Fruit fly (Drosophila melanogaster) whole organism, adult: ENCODE data around the gene CG3597.

Experiments used
- CG11617 ChIP-seq: fragments of 200-800 bp; sonication (Bioruptor generic); optimal IDR thresholded peaks from 2 replicates; lab custom pipeline; 2017; ENCODE audit warnings: mild to moderate bottlenecking, missing biosample characterization, missing genetic modification reagents, missing genetic modification characterization
- CG12768 ChIP-seq: fragments of 200-800 bp; sonication (Bioruptor generic); optimal IDR thresholded peaks from 2 replicates; lab custom pipeline; 2017; ENCODE audit warnings: missing biosample characterization, missing genetic modification characterization, mild to moderate bottlenecking, moderate library complexity, missing genetic modification reagents
- CG14711 ChIP-seq: fragments of 200-800 bp; sonication (Bioruptor generic); optimal IDR thresholded peaks from 2 replicates; lab custom pipeline; 2018; ENCODE audit warnings: missing biosample characterization, mild to moderate bottlenecking, missing genetic modification characterization, moderate library complexity
- CG1620 ChIP-seq: fragments of 200-800 bp; sonication (Bioruptor generic); optimal IDR thresholded peaks from 2 replicates; lab custom pipeline; 2016; ENCODE audit warnings: missing biosample characterization, missing genetic modification characterization
- CG33017 ChIP-seq: fragments of 200-800 bp; sonication (Bioruptor generic); optimal IDR thresholded peaks from 2 replicates; lab custom pipeline; 2018; ENCODE audit warnings: missing biosample characterization, mild to moderate bottlenecking, missing genetic modification characterization, moderate library complexity
- CG5204 ChIP-seq: fragments of 200-800 bp; sonication (Bioruptor generic); optimal IDR thresholded peaks from 2 replicates; lab custom pipeline; 2016; ENCODE audit warnings: missing biosample characterization, missing genetic modification characterization
- CG7045 ChIP-seq: fragments of 200-800 bp; sonication (Bioruptor generic); optimal IDR thresholded peaks from 2 replicates; lab custom pipeline; 2017; ENCODE audit warnings: missing biosample characterization, mild to moderate bottlenecking, missing genetic modification characterization
- CG7101 ChIP-seq: fragments of 200-800 bp; sonication (Bioruptor generic); optimal IDR thresholded peaks from 2 replicates; lab custom pipeline; 2018; ENCODE audit warnings: missing biosample characterization, mild to moderate bottlenecking, missing genetic modification characterization, moderate library complexity
- Clk ChIP-seq: fragments of 200-800 bp; sonication (Bioruptor generic); optimal IDR thresholded peaks from 2 replicates; lab custom pipeline; 2017; ENCODE audit warnings: missing biosample characterization, missing genetic modification characterization
- Crg-1 ChIP-seq: fragments of 200-800 bp; sonication (Bioruptor generic); optimal IDR thresholded peaks from 2 replicates; lab custom pipeline; 2016; ENCODE audit warnings: missing biosample characterization, missing genetic modification characterization
- Mnt ChIP-seq: fragments of 200-800 bp; sonication (Bioruptor generic); optimal IDR thresholded peaks from 2 replicates; lab custom pipeline; 2016; ENCODE audit warnings: missing biosample characterization, mild to moderate bottlenecking, missing genetic modification characterization
- bab1 ChIP-seq: fragments of 200-800 bp; sonication (Bioruptor generic); optimal IDR thresholded peaks from 3 replicates; lab custom pipeline; 2019; ENCODE audit warnings: missing biosample characterization, mild to moderate bottlenecking, missing genetic modification characterization, moderate library complexity
- cic ChIP-seq: fragments of 200-800 bp; sonication (Bioruptor generic); optimal IDR thresholded peaks from 2 replicates; lab custom pipeline; 2017; ENCODE audit warnings: missing biosample characterization, mild to moderate bottlenecking, missing genetic modification characterization, moderate library complexity
- cnc ChIP-seq, 2 experiments: fragments of >200 bp; optimal IDR thresholded peaks; 2 replicates each; lab custom pipeline; 2017
- kay ChIP-seq: fragments of 200-800 bp; sonication (Bioruptor generic); peaks from one replicate; lab custom pipeline; 2016; ENCODE audit warnings: missing biosample characterization, missing genetic modification characterization, borderline replicate concordance
- ovo ChIP-seq: fragments of 200-800 bp; sonication (Bioruptor generic); optimal IDR thresholded peaks from 2 replicates; lab custom pipeline; 2016; ENCODE audit warnings: missing biosample characterization, missing genetic modification characterization
- pad ChIP-seq: fragments of 200-800 bp; sonication (Bioruptor generic); optimal IDR thresholded peaks from 3 replicates; lab custom pipeline; 2017; ENCODE audit warnings: missing biosample characterization, missing genetic modification characterization, mild to moderate bottlenecking, moderate library complexity, missing genetic modification reagents
- tj ChIP-seq: fragments of 200-800 bp; sonication (Bioruptor generic); optimal IDR thresholded peaks from 3 replicates; lab custom pipeline; 2017; ENCODE audit warnings: missing biosample characterization, mild to moderate bottlenecking, missing genetic modification characterization, moderate library complexity
- toe ChIP-seq: fragments of 200-800 bp; sonication (Bioruptor generic); optimal IDR thresholded peaks from 2 replicates; lab custom pipeline; 2016; ENCODE audit warnings: missing biosample characterization, missing genetic modification characterization

CG3597 gene

DNA sequence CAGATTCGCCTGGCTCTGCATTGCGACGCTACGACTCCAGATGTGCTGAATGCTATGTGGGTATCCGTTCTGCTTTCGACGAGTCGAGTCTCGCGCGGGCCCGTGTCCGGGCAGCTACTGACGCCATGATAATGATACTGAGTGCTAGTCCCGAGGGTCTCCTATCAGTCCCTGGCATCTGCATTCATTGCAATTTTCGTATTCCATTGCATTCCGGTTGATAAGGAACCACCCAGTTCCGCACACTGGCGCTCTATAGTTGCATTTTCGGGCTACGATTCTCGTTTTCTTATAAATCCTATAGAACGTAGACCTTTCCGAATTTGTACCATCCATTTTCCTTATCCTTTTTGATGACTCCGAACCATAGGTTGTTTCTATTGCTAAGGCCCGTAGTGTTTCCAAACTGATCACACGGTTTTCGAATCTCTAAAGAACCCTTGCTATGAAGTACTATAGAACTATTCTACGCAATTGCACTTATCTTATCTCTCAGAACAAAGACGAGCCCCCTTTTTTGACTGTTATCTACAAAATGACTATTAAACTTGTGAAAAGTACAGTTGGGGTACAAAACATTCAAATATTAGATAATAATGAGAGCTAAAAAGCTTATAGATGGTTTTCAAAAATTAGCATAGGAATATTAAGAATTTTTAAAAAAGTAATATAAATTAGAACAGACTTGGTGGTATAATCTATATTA is at the start of gene CG3597:
Gene CG3597 (minus strand): TSS at position 119 of the 706 bp plus-strand sequence.
- TF ChIP-seq cic (GFP tag; lab: Kevin White, UChicago) (peak; percentile 85), Mnt (GFP tag; lab: Kevin White, UChicago) (no peak), kay (GFP tag; lab: Kevin White, UChicago) (peak; percentile 83), tj (GFP tag; lab: Kevin White, UChicago) (peak; percentile 51), cnc (optimal IDR thresholded peaks at IDR 0.05; lab: Kevin White, UChicago) (no peak), pad (no peak)

DNA sequence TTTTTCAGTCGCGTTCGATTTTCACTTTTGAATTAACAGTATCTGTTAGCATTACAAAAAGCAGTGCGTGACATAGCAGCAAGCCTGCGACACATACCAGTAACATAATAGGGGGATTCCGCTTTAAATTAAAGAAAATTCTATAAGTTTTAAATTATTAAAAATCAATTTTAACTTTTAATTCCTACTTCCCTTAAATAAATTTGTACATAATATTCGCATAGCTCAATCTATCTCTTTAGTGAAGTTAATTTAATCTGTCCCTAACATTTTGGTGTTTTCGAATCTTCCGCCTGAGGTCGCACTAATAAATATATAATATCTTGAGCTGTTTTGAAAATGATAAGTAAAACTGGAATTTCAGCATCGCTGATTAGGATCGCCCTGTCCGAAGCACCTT is 49.2 kb upstream of the CG3597 start, which contains the start of gene CG9886:
Gene CG9886 (plus strand): TSS at position 341 of the 400 bp plus-strand sequence.
- TF ChIP-seq CG5204 (GFP tag; lab: Kevin White, UChicago) (peak; percentile 45), CG7101 (peak; percentile 40), CG33017 (tag; lab: Kevin White, UChicago) (peak; percentile 58), CG11617 (GFP tag; lab: Kevin White, UChicago) (peak; percentile 18), kay (GFP tag; lab: Kevin White, UChicago) (peak; percentile 46), CG12768 (GFP tag; lab: Kevin White, UChicago) (no peak), CG14711 (tag; lab: Kevin White, UChicago) (peak; percentile 61), tj (GFP tag; lab: Kevin White, UChicago) (peak; percentile 13), CG7045 (GFP tag; lab: Kevin White, UChicago) (peak; percentile 54), Mnt (GFP tag; lab: Kevin White, UChicago) (no peak), bab1 (GFP tag; lab: Kevin White, UChicago) (peak; percentile 68)

- TF ChIP-seq CG7045 (GFP tag; lab: Kevin White, UChicago), result no peak
- peak; percentile 39 for TF ChIP-seq kay (GFP tag; lab: Kevin White, UChicago)
Measured at dm6 chr2L:2419913-2420312, 48.6 kb upstream of the CG3597 start, which contains the start of gene CG34447. Gene CG34447 (minus strand): TSS chr2L:2420013.

dm6 chr2L:2417865-2418264 is 46.5 kb upstream of the CG3597 start, which contains the start of gene CG34448:
Gene CG34448 (minus strand): TSS chr2L:2417965.
- TF ChIP-seq ovo (GFP tag; lab: Kevin White, UChicago) (no peak), CG1620 (GFP tag; lab: Kevin White, UChicago) (no peak)

DNA sequence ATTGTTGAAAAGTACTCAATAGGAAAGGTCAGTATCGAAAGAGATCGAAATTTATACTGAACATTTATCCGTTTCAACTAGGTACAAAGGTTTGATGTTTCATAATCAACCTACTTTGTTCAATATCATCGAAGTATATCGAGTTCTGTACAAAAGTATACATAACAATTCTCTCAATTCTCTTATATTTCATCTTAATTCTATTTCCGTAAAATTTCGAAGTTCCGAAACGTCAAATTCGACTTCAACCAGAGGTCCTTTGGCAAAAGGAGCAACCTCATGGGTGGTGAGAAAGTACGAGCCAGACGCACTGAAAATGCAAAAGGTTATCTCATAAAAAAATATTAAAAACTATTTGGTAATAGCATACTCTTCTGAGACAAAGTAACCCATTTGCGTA is 45.3 kb upstream of the CG3597 start, which contains the start of gene CG31948:
Gene CG31948 (minus strand): TSS at position 101 of the 400 bp plus-strand sequence.
- TF ChIP-seq bab1 (GFP tag; lab: Kevin White, UChicago) (no peak), CG5204 (GFP tag; lab: Kevin White, UChicago) (no peak), CG7045 (GFP tag; lab: Kevin White, UChicago) (no peak), CG33017 (tag; lab: Kevin White, UChicago) (no peak), Clk (GFP tag; lab: Kevin White, UChicago) (no peak), toe (GFP tag; lab: Kevin White, UChicago) (no peak), Crg-1 (GFP tag; lab: Kevin White, UChicago) (no peak), tj (GFP tag; lab: Kevin White, UChicago) (no peak), cic (GFP tag; lab: Kevin White, UChicago) (no peak)

DNA sequence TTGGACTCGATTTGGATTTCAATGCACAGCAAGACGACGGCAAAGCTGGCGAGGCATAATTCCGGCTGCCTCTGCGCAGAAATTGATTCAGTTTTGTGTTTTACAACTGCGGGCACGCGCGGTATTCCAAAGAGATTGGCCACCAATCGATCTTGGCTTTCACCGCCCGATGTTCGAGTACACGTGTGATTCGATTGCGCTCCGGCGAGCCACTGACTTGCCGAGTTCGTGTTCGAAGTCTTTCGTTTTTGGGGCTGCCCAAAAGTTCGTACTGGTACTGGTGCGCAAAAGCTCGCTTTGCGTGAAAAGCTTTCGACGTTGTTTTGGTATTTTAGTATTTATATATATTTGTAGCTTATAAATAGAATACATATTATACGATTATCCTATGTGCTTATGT is 43.8 kb upstream of the CG3597 start, which contains the start of gene CG18641:
Gene CG18641 (minus strand): TSS at position 214 of the 400 bp plus-strand sequence.
- TF ChIP-seq pad, result no peak

- TF ChIP-seq CG1620 (GFP tag; lab: Kevin White, UChicago) (no peak), pad (no peak), CG11617 (GFP tag; lab: Kevin White, UChicago) (no peak), kay (GFP tag; lab: Kevin White, UChicago) (no peak), CG5204 (GFP tag; lab: Kevin White, UChicago) (no peak), CG7045 (GFP tag; lab: Kevin White, UChicago) (no peak), Mnt (GFP tag; lab: Kevin White, UChicago) (no peak), CG14711 (tag; lab: Kevin White, UChicago) (no peak), bab1 (GFP tag; lab: Kevin White, UChicago) (no peak), tj (GFP tag; lab: Kevin White, UChicago) (no peak)
Measured at dm6 chr2L:2413093-2413492, 41.8 kb upstream of the CG3597 start.

DNA sequence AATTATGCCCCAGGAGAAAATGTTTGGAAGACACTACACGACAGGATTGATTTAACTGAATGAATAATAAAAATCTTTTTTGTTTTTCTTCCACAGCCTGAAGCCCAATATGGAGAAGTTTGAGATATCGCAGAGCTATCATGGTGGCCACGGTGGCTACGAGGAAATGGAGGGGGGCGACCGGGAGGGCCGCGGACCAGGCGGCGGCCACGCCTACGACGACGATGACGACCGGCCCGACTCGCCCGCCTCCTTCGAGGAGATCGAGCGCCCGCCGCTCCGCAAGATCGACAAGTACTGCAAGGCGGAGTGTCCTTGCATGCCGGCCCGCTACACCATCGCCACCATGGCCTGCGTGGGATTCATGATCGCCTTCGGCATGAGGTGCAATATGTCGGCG is 33.3 kb upstream of the CG3597 start:
- TF ChIP-seq tj (GFP tag; lab: Kevin White, UChicago) (no peak), CG7045 (GFP tag; lab: Kevin White, UChicago) (no peak), kay (GFP tag; lab: Kevin White, UChicago) (no peak), toe (GFP tag; lab: Kevin White, UChicago) (no peak), CG7101 (no peak), CG33017 (tag; lab: Kevin White, UChicago) (no peak), CG5204 (GFP tag; lab: Kevin White, UChicago) (no peak), CG11617 (GFP tag; lab: Kevin White, UChicago) (no peak), cnc (optimal IDR thresholded peaks at IDR 0.05; lab: Kevin White, UChicago) (no peak), cic (GFP tag; lab: Kevin White, UChicago) (no peak), CG12768 (GFP tag; lab: Kevin White, UChicago) (no peak)
